Worm (Caenorhabditis elegans) whole organism, L1 larva: ENCODE data around the gene F09G8.7.

Experiments
- aly-2 ChIP-seq: fragments of 150-350 bp; optimal IDR thresholded peaks from 2 replicates; lab custom pipeline; 2014; ENCODE audit warnings: missing biosample characterization, missing genetic modification characterization
- fkh-10 ChIP-seq: sonication (generic microtip); optimal IDR thresholded peaks from 2 replicates; lab custom pipeline; 2017; ENCODE audit warnings: missing biosample characterization, missing genetic modification reagents, missing genetic modification characterization
- fos-1 ChIP-seq: fragments of 150-350 bp; optimal IDR thresholded peaks from 2 replicates; lab custom pipeline; 2014; ENCODE audit warnings: missing biosample characterization, missing genetic modification characterization
- lin-39 ChIP-seq: fragments of 150-350 bp; optimal IDR thresholded peaks from 2 replicates; lab custom pipeline; 2014; ENCODE audit warnings: missing biosample characterization, missing genetic modification reagents, missing genetic modification characterization
- nhr-76 ChIP-seq: sonication (generic microtip); optimal IDR thresholded peaks from 2 replicates; lab custom pipeline; 2017; ENCODE audit warnings: missing biosample characterization, missing genetic modification characterization
- snpc-4 ChIP-seq: fragments of 150-350 bp; optimal IDR thresholded peaks from 2 replicates; lab custom pipeline; 2014; ENCODE audit warnings: missing biosample characterization, missing genetic modification characterization

DNA sequence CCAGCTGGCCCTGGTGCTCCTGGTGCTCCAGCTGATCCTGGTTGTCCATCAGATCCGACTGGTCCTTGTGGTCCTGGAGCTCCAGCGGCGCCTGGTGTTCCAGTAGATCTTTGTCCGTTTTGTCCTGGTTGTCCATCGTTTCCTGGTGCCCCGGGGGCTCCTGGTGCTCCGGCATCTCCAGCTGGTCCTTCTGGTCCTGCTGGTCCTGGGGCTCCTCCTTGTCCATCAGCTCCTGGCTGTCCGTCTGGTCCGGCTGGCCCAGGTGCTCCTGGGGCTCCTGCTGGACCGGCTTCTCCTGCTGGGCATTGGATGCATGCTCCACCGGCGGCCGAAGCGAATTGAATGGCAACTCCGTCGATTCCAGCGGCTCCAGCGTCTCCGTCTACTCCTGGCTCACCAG, 5.6 kb downstream of the F09G8.7 start:
- TF ChIP-seq snpc-4 (no peak), lin-39 (tag; lab: Kevin White, UChicago) (no peak), nhr-76 (tag; lab: Kevin White, UChicago) (no peak), fkh-10 (GFP tag; lab: Kevin White, UChicago) (no peak), fos-1 (tag; lab: Kevin White, UChicago) (no peak), aly-2 (no peak)
